Fruit fly (Drosophila melanogaster): Measurements from ENCODE around the gene Coq6.

Gene Coq6

DNA sequence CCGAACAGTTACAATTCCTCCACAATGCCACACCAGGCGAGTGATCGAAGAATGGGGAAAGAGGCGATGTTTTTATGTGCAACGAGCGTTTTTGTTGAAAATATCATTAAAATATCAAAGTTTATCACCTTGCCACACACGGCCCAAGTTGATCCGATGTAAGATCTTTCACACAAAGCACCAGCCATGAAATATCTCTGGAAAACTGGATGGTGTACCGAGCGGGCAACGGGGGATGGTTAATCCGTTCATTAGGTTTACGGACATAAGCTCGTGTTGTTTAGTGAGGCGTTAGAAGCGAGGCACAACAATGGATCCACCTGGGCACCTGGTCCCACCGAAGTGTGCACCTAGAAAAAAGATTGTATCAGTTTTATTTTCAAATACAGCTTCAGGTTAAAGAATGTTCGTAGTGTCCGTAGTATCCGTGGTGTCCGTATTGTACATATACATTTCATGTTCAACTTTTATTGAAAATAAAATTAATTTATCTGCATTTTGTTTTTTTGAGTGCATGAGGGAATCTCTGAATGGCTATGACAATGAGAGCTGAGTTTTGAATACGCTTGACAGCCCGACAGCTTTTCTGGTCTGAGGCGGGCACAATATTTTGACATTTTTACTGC, 35.4 kb downstream of the Coq6 start:
- TF ChIP-seq CG6808 (GFP tag; optimal IDR thresholded peaks at IDR 0.05) (no peak), CG6163 (GFP tag; IDR thresholded peaks at IDR 0.05) (peak; percentile 36; the same call in 1 of the 3 replicates), CG11294 (GFP tag; IDR thresholded peaks at IDR 0.05) (no peak), acj6 (GFP tag; optimal IDR thresholded peaks at IDR 0.05) (no peak), Eip78C (GFP tag) (no peak), CG11762 (GFP tag; optimal IDR thresholded peaks at IDR 0.05; ENCODE audit: insufficient read depth) (no peak), achi (GFP tag; optimal IDR thresholded peaks at IDR 0.05) (peak; percentile 17), eg (GFP tag; IDR thresholded peaks at IDR 0.05) (no peak), dac (GFP tag; optimal IDR thresholded peaks at IDR 0.05) (no peak), Lpt (GFP tag; optimal IDR thresholded peaks at IDR 0.05) (no peak), Gug (GFP tag; IDR thresholded peaks at IDR 0.05) (no peak), Hr4 (GFP tag; optimal IDR thresholded peaks at IDR 0.05) (no peak), svp (GFP tag) (peak; percentile 15), dsx (GFP tag; optimal IDR thresholded peaks at IDR 0.05; ENCODE audit: poor library complexity, severe bottlenecking) (no peak), Met (GFP tag; optimal IDR thresholded peaks at IDR 0.05) (peak; percentile 7)

DNA sequence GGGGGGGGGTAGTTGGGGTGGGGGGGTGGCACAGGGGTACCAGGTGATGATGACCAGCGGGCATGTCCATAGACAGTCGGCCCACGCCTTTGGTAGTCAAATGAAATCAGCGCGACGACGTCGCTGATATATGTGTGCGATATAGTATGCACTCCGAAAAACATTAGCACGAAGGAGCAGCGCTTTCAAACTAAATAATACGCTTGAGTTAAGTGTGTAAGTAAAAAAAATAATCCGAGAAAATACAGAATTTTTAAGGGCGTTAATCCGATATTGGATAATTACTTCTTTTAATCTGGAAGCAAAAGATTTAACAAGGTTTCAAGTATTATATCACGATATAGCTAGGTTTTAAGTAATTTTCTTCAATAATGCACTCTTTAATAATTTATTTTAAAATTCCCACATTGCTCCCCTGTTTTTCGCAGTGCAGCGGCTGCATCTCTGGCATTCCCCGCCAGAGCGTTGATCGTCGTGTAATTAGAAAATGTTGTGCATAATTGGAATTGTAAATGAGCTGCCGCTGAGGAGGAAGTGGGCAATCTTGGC, 37.1 kb downstream of the Coq6 start:
- TF ChIP-seq lz (GFP tag; optimal IDR thresholded peaks at IDR 0.05) (peak; percentile 25), CG1621 (tag; optimal IDR thresholded peaks at IDR 0.05) (no peak), topi (GFP tag; optimal IDR thresholded peaks at IDR 0.05) (peak; percentile 24), Blimp-1 (GFP tag; optimal IDR thresholded peaks at IDR 0.05) (no peak), Hr4 (GFP tag; optimal IDR thresholded peaks at IDR 0.05) (peak; percentile 71), Sox15 (GFP tag; optimal IDR thresholded peaks at IDR 0.05) (no peak), CG8632 (GFP tag; optimal IDR thresholded peaks at IDR 0.05) (no peak), CG3032 (tag; optimal IDR thresholded peaks at IDR 0.05) (peak; percentile 13), Lpt (GFP tag; optimal IDR thresholded peaks at IDR 0.05) (no peak), CG6808 (GFP tag; optimal IDR thresholded peaks at IDR 0.05) (peak; percentile 22), Ets21C (GFP tag; optimal IDR thresholded peaks at IDR 0.05) (no peak), Eip75B (GFP tag; optimal IDR thresholded peaks at IDR 0.05) (peak; percentile 38), dsx (GFP tag; optimal IDR thresholded peaks at IDR 0.05; ENCODE audit: poor library complexity, severe bottlenecking) (no peak), acj6 (GFP tag; optimal IDR thresholded peaks at IDR 0.05) (peak; percentile 45), Sox14 (GFP tag; optimal IDR thresholded peaks at IDR 0.05) (peak; percentile 51), svp (GFP tag) (peak; percentile 4), CG16779 (tag; optimal IDR thresholded peaks at IDR 0.05) (no peak), CG3919 (GFP tag; optimal IDR thresholded peaks at IDR 0.05) (peak; percentile 53), fkh (GFP tag; optimal IDR thresholded peaks at IDR 0.05) (no peak), esn (GFP tag; optimal IDR thresholded peaks at IDR 0.05) (peak; percentile 37), CG8119 (GFP tag; IDR thresholded peaks at IDR 0.05) (peak; percentile 65; the same call in 2 of the 3 replicates), Hr39 (GFP tag; optimal IDR thresholded peaks at IDR 0.05) (peak; percentile 15), net (GFP tag; optimal IDR thresholded peaks at IDR 0.05) (peak; percentile 21), ss (GFP tag; optimal IDR thresholded peaks at IDR 0.05) (no peak), CG6792 (GFP tag; optimal IDR thresholded peaks at IDR 0.05) (no peak), vri (GFP tag; optimal IDR thresholded peaks at IDR 0.05) (no peak), OdsH (GFP tag; optimal IDR thresholded peaks at IDR 0.05) (peak; percentile 39), Ets96B (tag; optimal IDR thresholded peaks at IDR 0.05) (peak; percentile 5), CG7368 (GFP tag; optimal IDR thresholded peaks at IDR 0.05) (no peak), Eip78C (GFP tag) (peak; percentile 79), CG8319 (GFP tag; optimal IDR thresholded peaks at IDR 0.05) (no peak), dac (GFP tag; optimal IDR thresholded peaks at IDR 0.05) (peak; percentile 59), CG6854 (GFP tag; optimal IDR thresholded peaks at IDR 0.05) (no peak), CG9139 (GFP tag; optimal IDR thresholded peaks at IDR 0.05) (no peak), cyc (GFP tag; optimal IDR thresholded peaks at IDR 0.05) (no peak), CG32006 (GFP tag; optimal IDR thresholded peaks at IDR 0.05) (peak; percentile 84), CG15336 (GFP tag; IDR thresholded peaks at IDR 0.05) (peak; percentile 80), Hr38 (GFP tag; optimal IDR thresholded peaks at IDR 0.05) (no peak), Gug (GFP tag; IDR thresholded peaks at IDR 0.05) (peak; percentile 37; the same call in 1 of the 2 replicates), Met (GFP tag; optimal IDR thresholded peaks at IDR 0.05) (peak; percentile 20), CG6163 (GFP tag; IDR thresholded peaks at IDR 0.05) (peak; percentile 53), salr (GFP tag; optimal IDR thresholded peaks at IDR 0.05) (peak in 1 of 2 experiments; percentile 54), CG11294 (GFP tag; IDR thresholded peaks at IDR 0.05) (0 out of 2 replicates have a peak, but pooled peaks have one; percentile 10), CG10631 (GFP tag; optimal IDR thresholded peaks at IDR 0.05) (peak; percentile 47)
